Worm (Caenorhabditis elegans): Measurements from ENCODE around the gene F54F11.1.

DNA sequence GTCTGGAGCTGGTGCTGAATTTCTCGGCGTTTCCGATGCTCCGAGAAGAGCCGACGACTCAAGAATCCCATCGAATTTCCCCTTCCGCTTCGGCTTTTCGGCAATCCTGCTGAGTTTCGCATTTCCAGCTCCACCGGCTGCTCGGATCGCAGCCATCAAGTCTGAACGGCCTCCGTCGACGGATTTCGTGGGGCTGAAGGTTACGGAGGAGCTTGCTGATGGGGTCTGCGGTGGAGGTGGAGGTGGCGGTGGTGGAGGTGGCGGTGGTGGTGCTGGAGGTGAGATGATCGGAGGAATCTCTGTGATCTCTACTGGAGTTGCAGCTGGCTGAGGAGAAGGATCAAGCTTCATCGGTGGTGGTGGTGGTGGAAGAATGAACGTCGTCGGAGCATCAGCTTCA lies 39.2 kb downstream of the F54F11.1 start:
- TF ChIP-seq lsy-2 (tag; optimal IDR thresholded peaks at IDR 0.05) (no peak), snpc-4 (tag; optimal IDR thresholded peaks at IDR 0.05) (no peak), nhr-237 (tag; optimal IDR thresholded peaks at IDR 0.05) (no peak), zag-1 (tag; optimal IDR thresholded peaks at IDR 0.05) (no peak), blmp-1 (tag; optimal IDR thresholded peaks at IDR 0.05) (no peak), lin-39 (tag; optimal IDR thresholded peaks at IDR 0.05) (no peak), lin-15B (tag; optimal IDR thresholded peaks at IDR 0.05) (no peak), ceh-90 (tag; optimal IDR thresholded peaks at IDR 0.05) (no peak), pax-3 (tag; optimal IDR thresholded peaks at IDR 0.05) (no peak), aly-2 (tag; optimal IDR thresholded peaks at IDR 0.05) (no peak), ces-1 (GFP tag; optimal IDR thresholded peaks at IDR 0.05) (no peak), ama-1 (optimal IDR thresholded peaks at IDR 0.05) (no peak)
